Worm (Caenorhabditis elegans): ENCODE results near the gene M01F1.4.

DNA sequence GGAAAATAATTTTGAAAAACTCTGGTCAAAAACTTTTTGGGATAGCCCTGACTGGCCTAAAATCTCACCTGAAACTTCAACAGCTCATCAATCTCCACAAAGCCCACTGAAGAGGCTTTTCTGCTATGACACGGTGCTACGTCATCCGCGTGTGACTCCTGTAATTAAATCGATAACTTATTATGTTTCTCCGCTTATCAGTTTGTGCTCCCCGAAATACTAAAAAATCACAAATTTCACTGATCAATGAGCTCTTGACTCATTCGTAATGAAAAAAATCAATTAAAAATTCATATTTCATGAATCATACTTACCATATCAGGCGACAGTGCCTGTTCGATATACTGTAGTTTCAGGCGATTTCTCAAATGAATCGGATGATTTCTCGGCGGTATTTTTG is 34.8 kb downstream of the M01F1.4 start:
- TF ChIP-seq lsy-2 (tag; optimal IDR thresholded peaks at IDR 0.05) (no peak), fkh-10 (GFP tag; optimal IDR thresholded peaks at IDR 0.05) (no peak), zfp-2 (tag; optimal IDR thresholded peaks at IDR 0.05) (no peak), nhr-237 (tag; optimal IDR thresholded peaks at IDR 0.05) (no peak), ZK546.5 (tag; optimal IDR thresholded peaks at IDR 0.05) (no peak), egl-27 (tag; optimal IDR thresholded peaks at IDR 0.05) (no peak), F49E8.2 (tag; optimal IDR thresholded peaks at IDR 0.05; ENCODE audit: borderline replicate concordance) (no peak), zag-1 (tag; optimal IDR thresholded peaks at IDR 0.05) (no peak), skn-1 (tag; optimal IDR thresholded peaks at IDR 0.05) (no peak), mxl-3 (GFP tag; optimal IDR thresholded peaks at IDR 0.05) (no peak), pqm-1 (tag; optimal IDR thresholded peaks at IDR 0.05) (peak; percentile 58), gei-8 (GFP tag; optimal IDR thresholded peaks at IDR 0.05) (no peak)
